Fruit fly (Drosophila melanogaster) whole organism, embryonic: ENCODE results near the gene CG13077.

Experiments
- Awh ChIP-seq: fragments of 200-800 bp; sonication (Bioruptor generic); IDR thresholded peaks from 2 replicates; pipeline ENCODE4, ENCODE4 v1.3.6; 2022; ENCODE audit warnings: missing biosample characterization, missing genetic modification characterization
- Bgb ChIP-seq: fragments of 200-800 bp; sonication (Bioruptor generic); IDR thresholded peaks from 2 replicates; pipeline ENCODE4 v1.3.6; 2022; ENCODE audit warnings: missing biosample characterization, missing genetic modification characterization; ENCODE audit not compliant: partially characterized antibody
- CG11085 ChIP-seq: fragments of 200-800 bp; sonication (Bioruptor generic); IDR thresholded peaks from 2 replicates; pipeline ENCODE4 v1.3.6; 2022; ENCODE audit warnings: missing biosample characterization, missing genetic modification characterization
- CG11504 ChIP-seq: fragments of 200-800 bp; sonication (Bioruptor generic); optimal IDR thresholded peaks from 3 replicates; lab custom pipeline; 2019; ENCODE audit warnings: missing biosample characterization, mild to moderate bottlenecking, missing genetic modification characterization, moderate library complexity
- CG12236 ChIP-seq: fragments of 200-800 bp; sonication (Bioruptor generic); optimal IDR thresholded peaks from 2 replicates; lab custom pipeline; 2016; ENCODE audit warnings: missing biosample characterization, missing genetic modification characterization
- CG13424 ChIP-seq: fragments of 200-800 bp; sonication (Bioruptor generic); optimal IDR thresholded peaks from 2 replicates; lab custom pipeline; 2019; ENCODE audit warnings: missing biosample characterization, mild to moderate bottlenecking, missing genetic modification characterization, moderate library complexity
- CG13624 ChIP-seq: fragments of 200-800 bp; sonication (Bioruptor generic); optimal IDR thresholded peaks from 2 replicates; lab custom pipeline; 2016; ENCODE audit warnings: missing biosample characterization, missing genetic modification characterization
- CG15601 ChIP-seq: fragments of 200-800 bp; sonication (Bioruptor generic); optimal IDR thresholded peaks from 3 replicates; lab custom pipeline; 2019; ENCODE audit warnings: missing biosample characterization, mild to moderate bottlenecking, missing genetic modification characterization, moderate library complexity
- CG1603 ChIP-seq: fragments of 200-800 bp; sonication (Bioruptor generic); optimal IDR thresholded peaks from 2 replicates; lab custom pipeline; 2019; ENCODE audit warnings: missing biosample characterization, mild to moderate bottlenecking, missing genetic modification characterization, moderate library complexity
- CG1647 ChIP-seq: fragments of 200-800 bp; sonication (Bioruptor generic); optimal IDR thresholded peaks from 3 replicates; lab custom pipeline; 2016; ENCODE audit warnings: missing biosample characterization, missing genetic modification characterization
- CG17568 ChIP-seq: fragments of 200-800 bp; sonication (Bioruptor generic); optimal IDR thresholded peaks from 2 replicates; lab custom pipeline; 2018; ENCODE audit warnings: missing biosample characterization, mild to moderate bottlenecking, missing genetic modification characterization, moderate library complexity
- CG1792 ChIP-seq: fragments of 200-800 bp; sonication (Bioruptor generic); optimal IDR thresholded peaks from 2 replicates; lab custom pipeline; 2016; ENCODE audit warnings: missing biosample characterization, missing genetic modification characterization
- CG2116 ChIP-seq: fragments of 200-800 bp; sonication (Bioruptor generic); optimal IDR thresholded peaks from 3 replicates; lab custom pipeline; 2018; ENCODE audit warnings: missing biosample characterization, mild to moderate bottlenecking, missing genetic modification characterization
- CG30020 ChIP-seq: fragments of 200-800 bp; optimal IDR thresholded peaks from 2 replicates; lab custom pipeline; 2019; ENCODE audit warnings: missing biosample characterization, mild to moderate bottlenecking, missing genetic modification characterization, moderate library complexity
- CG31365 ChIP-seq: fragments of 200-800 bp; sonication (Bioruptor generic); optimal IDR thresholded peaks from 2 replicates; lab custom pipeline; 2018; ENCODE audit warnings: missing biosample characterization, mild to moderate bottlenecking, missing genetic modification characterization
- CG34376 ChIP-seq: fragments of 200-800 bp; sonication (Bioruptor generic); optimal IDR thresholded peaks from 2 replicates; lab custom pipeline; 2018; ENCODE audit warnings: missing biosample characterization, mild to moderate bottlenecking, missing genetic modification characterization
- CG3838 ChIP-seq: fragments of 200-800 bp; sonication (Bioruptor generic); optimal IDR thresholded peaks from 3 replicates; lab custom pipeline; 2016; ENCODE audit warnings: missing biosample characterization, missing genetic modification characterization
- CG4282 ChIP-seq: fragments of 200-800 bp; sonication (Bioruptor generic); optimal IDR thresholded peaks from 2 replicates; lab custom pipeline; 2016; ENCODE audit warnings: missing biosample characterization, missing genetic modification characterization
- CG43689 ChIP-seq: fragments of 200-800 bp; sonication (Bioruptor generic); IDR thresholded peaks from 2 replicates; pipeline ENCODE4 v1.3.6; 2022; ENCODE audit warnings: missing biosample characterization, missing genetic modification characterization
- CG7372 ChIP-seq: fragments of 200-800 bp; sonication (Bioruptor generic); IDR thresholded peaks from 2 replicates; pipeline ENCODE4 v1.3.6; 2022; ENCODE audit warnings: missing biosample characterization, missing genetic modification characterization
- CG7963 ChIP-seq: fragments of 200-800 bp; sonication (Bioruptor generic); IDR thresholded peaks from 3 replicates; pipeline ENCODE4 v1.3.6; 2022; ENCODE audit warnings: missing biosample characterization, missing genetic modification characterization; ENCODE audit not compliant: partially characterized antibody
- CG9876 ChIP-seq: fragments of 200-800 bp; sonication (Bioruptor generic); optimal IDR thresholded peaks from 2 replicates; lab custom pipeline; 2016; ENCODE audit warnings: missing biosample characterization, missing genetic modification characterization
- HLH3B ChIP-seq: fragments of 200-800 bp; sonication (Bioruptor generic); IDR thresholded peaks from 2 replicates; pipeline ENCODE4 v1.3.6; 2022; ENCODE audit warnings: missing biosample characterization, missing genetic modification characterization
- HLH4C ChIP-seq: fragments of 200-800 bp; sonication (Bioruptor generic); IDR thresholded peaks from 3 replicates; pipeline ENCODE4 v1.3.6; 2022; ENCODE audit warnings: missing biosample characterization, missing genetic modification characterization; ENCODE audit not compliant: partially characterized antibody
- HLHmδ ChIP-seq: fragments of 200-800 bp; sonication (Bioruptor generic); optimal IDR thresholded peaks from 2 replicates; lab custom pipeline; 2018; ENCODE audit warnings: missing biosample characterization, mild to moderate bottlenecking, missing genetic modification characterization, moderate library complexity
- HmgD ChIP-seq: fragments of 200-800 bp; sonication (Bioruptor generic); optimal IDR thresholded peaks from 3 replicates; lab custom pipeline; 2016; ENCODE audit warnings: missing biosample characterization, missing genetic modification characterization
- HmgZ ChIP-seq: fragments of 200-800 bp; sonication (Bioruptor generic); optimal IDR thresholded peaks from 2 replicates; lab custom pipeline; 2018; ENCODE audit warnings: missing biosample characterization, mild to moderate bottlenecking, missing genetic modification characterization
- Hsf ChIP-seq: fragments of 200-800 bp; sonication (Bioruptor generic); optimal IDR thresholded peaks from 3 replicates; lab custom pipeline; 2016; ENCODE audit warnings: missing biosample characterization, missing genetic modification characterization
- Oaz ChIP-seq: fragments of 200-800 bp; sonication (Bioruptor generic); IDR thresholded peaks from 2 replicates; pipeline ENCODE4 v1.3.6; 2022; ENCODE audit warnings: missing biosample characterization, missing genetic modification characterization
- Optix ChIP-seq: fragments of 200-800 bp; sonication (Bioruptor generic); IDR thresholded peaks from 3 replicates; pipeline ENCODE4 v1.3.6; 2022; ENCODE audit warnings: missing biosample characterization, missing genetic modification characterization
- Six4 ChIP-seq: fragments of 200-800 bp; sonication (Bioruptor generic); optimal IDR thresholded peaks from 2 replicates; lab custom pipeline; 2016; ENCODE audit warnings: missing biosample characterization, missing genetic modification characterization
- Stat92E ChIP-seq, 3 experiments: fragments of >200 bp in 2 of 3; fragments of 200-800 bp in 1 of 3; sonication (Bioruptor generic) in 1 of 3; optimal IDR thresholded peaks; 2 replicates each; lab custom pipeline; 2017 to 2019; ENCODE audit warnings: missing biosample characterization in 3 of 3, missing genetic modification characterization in 3 of 3, mild to moderate bottlenecking in 1 of 3, moderate library complexity in 1 of 3
- abd-A ChIP-seq: fragments of 200-800 bp; sonication (Bioruptor generic); optimal IDR thresholded peaks from 3 replicates; lab custom pipeline; 2019; ENCODE audit warnings: missing biosample characterization, mild to moderate bottlenecking, missing genetic modification characterization, moderate library complexity
- emc ChIP-seq: fragments of 200-800 bp; sonication (Bioruptor generic); optimal IDR thresholded peaks from 2 replicates; lab custom pipeline; 2016; ENCODE audit warnings: missing biosample characterization, missing genetic modification characterization
- eve ChIP-seq, 2 experiments: fragments of >200 bp; optimal IDR thresholded peaks; 2 replicates each; lab custom pipeline; 2017; ENCODE audit warnings: missing biosample characterization in 2 of 2, missing genetic modification characterization in 2 of 2
- gce ChIP-seq: fragments of 200-800 bp; sonication (Bioruptor generic); IDR thresholded peaks from 3 replicates; pipeline ENCODE4 v1.3.6; 2022; ENCODE audit warnings: missing biosample characterization, missing genetic modification characterization
- gsb-n ChIP-seq: fragments of 200-800 bp; sonication (Bioruptor generic); optimal IDR thresholded peaks from 3 replicates; lab custom pipeline; 2018; ENCODE audit warnings: missing biosample characterization, mild to moderate bottlenecking, missing genetic modification characterization
- hb ChIP-seq: fragments of 200-800 bp; sonication (Bioruptor generic); IDR thresholded peaks from 3 replicates; pipeline ENCODE4 v1.3.6; 2022; ENCODE audit warnings: missing biosample characterization, missing genetic modification characterization; ENCODE audit not compliant: partially characterized antibody
- hkb ChIP-seq, 2 experiments: fragments of 200-800 bp in 1 of 2; fragments of >200 bp in 1 of 2; sonication (Bioruptor generic) in 1 of 2; IDR thresholded peaks in 1 of 2; optimal IDR thresholded peaks in 1 of 2; 2 replicates each; pipeline versions ENCODE4 v1.3.6 to Lab custom; 2017 to 2022; ENCODE audit warnings: missing biosample characterization in 1 of 2, missing genetic modification characterization in 1 of 2
- hth ChIP-seq: fragments of >200 bp; optimal IDR thresholded peaks from 2 replicates; lab custom pipeline; 2017; ENCODE audit warnings: inconsistent platforms
- jumu ChIP-seq: fragments of 200-800 bp; sonication (Bioruptor generic); optimal IDR thresholded peaks from 3 replicates; lab custom pipeline; 2016; ENCODE audit warnings: missing biosample characterization, missing genetic modification characterization
- klu ChIP-seq: fragments of 200-800 bp; sonication (Bioruptor generic); IDR thresholded peaks from 2 replicates; pipeline ENCODE4 v1.3.6; 2022; ENCODE audit warnings: missing biosample characterization, missing genetic modification characterization
- lbe ChIP-seq: fragments of 200-800 bp; sonication (Bioruptor generic); optimal IDR thresholded peaks from 2 replicates; lab custom pipeline; 2016; ENCODE audit warnings: missing biosample characterization, mild to moderate bottlenecking, missing genetic modification characterization
- pb ChIP-seq: fragments of 200-800 bp; sonication (Bioruptor generic); optimal IDR thresholded peaks from 3 replicates; lab custom pipeline; 2016; ENCODE audit warnings: missing biosample characterization, missing genetic modification characterization
- sisA ChIP-seq: fragments of 200-800 bp; sonication (Bioruptor generic); IDR thresholded peaks from 2 replicates; pipeline ENCODE4 v1.3.6; 2022; ENCODE audit warnings: missing biosample characterization, missing genetic modification characterization
- slou ChIP-seq: fragments of 200-800 bp; sonication (Bioruptor generic); optimal IDR thresholded peaks from 3 replicates; lab custom pipeline; 2016; ENCODE audit warnings: missing biosample characterization, missing genetic modification characterization
- stc ChIP-seq: fragments of 200-800 bp; sonication (Bioruptor generic); IDR thresholded peaks from 2 replicates; pipeline ENCODE4 v1.3.6; 2022; ENCODE audit warnings: missing biosample characterization, missing genetic modification characterization
- stwl ChIP-seq: fragments of 200-800 bp; sonication (Bioruptor generic); optimal IDR thresholded peaks from 3 replicates; lab custom pipeline; 2018; ENCODE audit warnings: missing biosample characterization, mild to moderate bottlenecking, missing genetic modification characterization, moderate library complexity
- tap ChIP-seq: fragments of 200-800 bp; optimal IDR thresholded peaks from 3 replicates; lab custom pipeline; 2019; ENCODE audit warnings: missing biosample characterization, mild to moderate bottlenecking, missing genetic modification characterization, moderate library complexity
- ttk ChIP-seq: fragments of 200-800 bp; sonication (Bioruptor generic); IDR thresholded peaks from 2 replicates; pipeline ENCODE4 v2.1.2; 2022; ENCODE audit warnings: missing biosample characterization, missing genetic modification characterization
- wdn ChIP-seq: fragments of 200-800 bp; sonication (Bioruptor generic); IDR thresholded peaks from 2 replicates; pipeline ENCODE4 v1.3.6; 2022; ENCODE audit warnings: missing biosample characterization, missing genetic modification characterization

Gene CG13077

dm6 chr2L:19528308-19528707 is 37.4 kb upstream of the CG13077 start (continued):
- TF ChIP-seq Optix (GFP tag; lab: Robert Waterston, UW) (peak; percentile 82), klu (GFP tag; lab: Robert Waterston, UW) (peak; percentile 90), CG4282 (GFP tag; lab: Kevin White, UChicago) (peak; percentile 89), slou (peak; percentile 89), stc (GFP tag; lab: Robert Waterston, UW) (peak; percentile 92), sisA (peak; percentile 91), CG3838 (GFP tag; lab: Kevin White, UChicago) (peak; percentile 79), ttk (GFP tag; lab: Robert Waterston, UW) (peak; percentile 84), CG17568 (GFP tag; lab: Kevin White, UChicago) (peak; percentile 92), Six4 (GFP tag; lab: Kevin White, UChicago) (peak; percentile 84), CG34376 (GFP tag; lab: Kevin White, UChicago) (peak; percentile 98), CG13424 (tag; lab: Kevin White, UChicago) (peak; percentile 95), tap (peak; percentile 94), HLHmδ (GFP tag; lab: Kevin White, UChicago) (no peak), CG11085 (GFP tag; lab: Robert Waterston, UW) (peak; percentile 92), CG31365 (tag; lab: Kevin White, UChicago) (peak; percentile 88), HLH3B (GFP tag; lab: Robert Waterston, UW) (peak; percentile 95), eve (GFP tag; optimal IDR thresholded peaks at IDR 0.05; lab: Kevin White, UChicago) (no peak), Stat92E (GFP tag; optimal IDR thresholded peaks at IDR 0.05; lab: Kevin White, UChicago) (no peak), jumu (GFP tag; lab: Kevin White, UChicago) (peak; percentile 89), Oaz (peak; percentile 92), Bgb (GFP tag; lab: Robert Waterston, UW) (no peak), wdn (GFP tag; lab: Robert Waterston, UW) (peak; percentile 96), HmgD (GFP tag; lab: Kevin White, UChicago) (peak; percentile 83), Awh (GFP tag; lab: Robert Waterston, UW) (peak; percentile 82), emc (peak; percentile 94), stwl (tag; lab: Kevin White, UChicago) (no peak), CG1603 (tag; lab: Kevin White, UChicago) (peak; percentile 86), CG13624 (GFP tag; lab: Kevin White, UChicago) (peak; percentile 98), CG15601 (tag; lab: Kevin White, UChicago) (peak; percentile 68), CG12236 (peak; percentile 71), CG1792 (GFP tag; lab: Kevin White, UChicago) (peak; percentile 93), CG9876 (peak; percentile 90), CG7372 (GFP tag; lab: Robert Waterston, UW) (peak; percentile 96), hkb (optimal IDR thresholded peaks at IDR 0.05; lab: Kevin White, UChicago) (no peak), hkb (GFP tag; IDR thresholded peaks at IDR 0.05; lab: Robert Waterston, UW) (peak; percentile 97), Hsf (peak; percentile 97), CG7963 (GFP tag; lab: Robert Waterston, UW) (no peak), gce (GFP tag; lab: Robert Waterston, UW) (peak; percentile 77; the same call in 1 of the 3 replicates), CG2116 (GFP tag; lab: Kevin White, UChicago) (peak; percentile 70), hb (GFP tag; lab: Robert Waterston, UW) (no peak), CG43689 (peak; percentile 83), HLH4C (GFP tag; lab: Robert Waterston, UW) (no peak), abd-A (tag; lab: Kevin White, UChicago) (no peak), CG11504 (tag; lab: Kevin White, UChicago) (peak; percentile 93), CG1647 (GFP tag; lab: Kevin White, UChicago) (peak; percentile 89), hth (no peak), lbe (peak; percentile 75), pb (GFP tag; lab: Kevin White, UChicago) (peak; percentile 82), HmgZ (peak; percentile 99), gsb-n (peak; percentile 71), CG30020 (tag; lab: Kevin White, UChicago) (peak; percentile 39)
